Fruit fly (Drosophila melanogaster) whole organism, embryonic: ENCODE data around the gene Rnmt.
A peak's percentile ranks its signal among the peaks of the same experiment; 100 is the strongest.

Source experiments
- Ada2b ChIP-seq: fragments of 200-800 bp; sonication (Bioruptor generic); IDR thresholded peaks from 2 replicates; pipeline ENCODE4 v1.3.6; 2022; ENCODE audit warnings: missing biosample characterization, missing genetic modification characterization
- Awh ChIP-seq: fragments of 200-800 bp; sonication (Bioruptor generic); IDR thresholded peaks from 2 replicates; pipeline ENCODE4, ENCODE4 v1.3.6; 2022; ENCODE audit warnings: missing biosample characterization, missing genetic modification characterization
- CG11695 ChIP-seq: fragments of 200-800 bp; sonication (Bioruptor generic); IDR thresholded peaks from 3 replicates; pipeline ENCODE4 v1.3.6; 2022; ENCODE audit warnings: missing biosample characterization, missing genetic modification characterization
- CG12659 ChIP-seq: fragments of 200-800 bp; sonication (Bioruptor generic); optimal IDR thresholded peaks from 3 replicates; lab custom pipeline; 2017; ENCODE audit warnings: mild to moderate bottlenecking, missing biosample characterization, missing genetic modification reagents, missing genetic modification characterization
- CG14050 ChIP-seq: fragments of 200-800 bp; sonication (Bioruptor generic); IDR thresholded peaks from 3 replicates; pipeline ENCODE4 v1.3.6; 2022; ENCODE audit warnings: missing biosample characterization, missing genetic modification characterization
- CG17829 ChIP-seq: fragments of 200-800 bp; optimal IDR thresholded peaks from 2 replicates; lab custom pipeline; 2019; ENCODE audit warnings: missing biosample characterization, mild to moderate bottlenecking, missing genetic modification characterization, moderate library complexity
- CG18011 ChIP-seq: fragments of 200-800 bp; sonication (Bioruptor generic); optimal IDR thresholded peaks from 2 replicates; lab custom pipeline; 2017; ENCODE audit warnings: missing biosample characterization, missing genetic modification characterization, mild to moderate bottlenecking, moderate library complexity, missing genotype
- CG18599 ChIP-seq: fragments of 200-800 bp; sonication (Bioruptor generic); optimal IDR thresholded peaks from 3 replicates; lab custom pipeline; 2017; ENCODE audit warnings: missing biosample characterization, missing genetic modification characterization, mild to moderate bottlenecking, moderate library complexity, missing genetic modification reagents
- CG2678 ChIP-seq: fragments of 200-800 bp; sonication (Bioruptor generic); optimal IDR thresholded peaks from 3 replicates; lab custom pipeline; 2019; ENCODE audit warnings: missing biosample characterization, mild to moderate bottlenecking, missing genetic modification characterization, moderate library complexity
- CG3163 ChIP-seq: fragments of 200-800 bp; sonication (Bioruptor generic); optimal IDR thresholded peaks from 3 replicates; lab custom pipeline; 2016; ENCODE audit warnings: missing biosample characterization, missing genetic modification characterization
- CG3838 ChIP-seq: fragments of 200-800 bp; sonication (Bioruptor generic); optimal IDR thresholded peaks from 3 replicates; lab custom pipeline; 2016; ENCODE audit warnings: missing biosample characterization, missing genetic modification characterization
- CG4282 ChIP-seq: fragments of 200-800 bp; sonication (Bioruptor generic); optimal IDR thresholded peaks from 2 replicates; lab custom pipeline; 2016; ENCODE audit warnings: missing biosample characterization, missing genetic modification characterization
- CG4360 ChIP-seq: fragments of 200-800 bp; sonication (Bioruptor generic); IDR thresholded peaks from 2 replicates; pipeline ENCODE4 v1.3.6; 2022; ENCODE audit warnings: missing biosample characterization, missing genetic modification characterization
- CG9797 ChIP-seq: fragments of 200-800 bp; sonication (Bioruptor generic); optimal IDR thresholded peaks from 3 replicates; lab custom pipeline; 2018; ENCODE audit warnings: missing biosample characterization, mild to moderate bottlenecking, missing genetic modification characterization
- Dp ChIP-seq: fragments of 200-800 bp; sonication (Bioruptor generic); optimal IDR thresholded peaks from 2 replicates; lab custom pipeline; 2018; ENCODE audit warnings: missing biosample characterization, mild to moderate bottlenecking, missing genetic modification characterization, moderate library complexity
- Fer2 ChIP-seq: fragments of 200-800 bp; sonication (Bioruptor generic); optimal IDR thresholded peaks from 2 replicates; lab custom pipeline; 2018; ENCODE audit warnings: missing biosample characterization, mild to moderate bottlenecking, missing genetic modification characterization, moderate library complexity
- Hmr ChIP-seq: fragments of 200-800 bp; sonication (Bioruptor generic); optimal IDR thresholded peaks from 3 replicates; lab custom pipeline; 2017; ENCODE audit warnings: mild to moderate bottlenecking, missing biosample characterization, missing genetic modification reagents, missing genetic modification characterization
- Lhr ChIP-seq: fragments of 200-800 bp; sonication (Bioruptor generic); optimal IDR thresholded peaks from 3 replicates; lab custom pipeline; 2017; ENCODE audit warnings: mild to moderate bottlenecking, missing biosample characterization, missing genetic modification reagents, missing genetic modification characterization
- Med ChIP-seq: fragments of 200-800 bp; sonication (Bioruptor generic); peaks from one replicate; lab custom pipeline; 2016; ENCODE audit warnings: missing biosample characterization, missing genetic modification characterization, mild to moderate bottlenecking, inconsistent platforms, moderate library complexity
- NK7.1 ChIP-seq: fragments of 200-800 bp; sonication (Bioruptor generic); optimal IDR thresholded peaks from 3 replicates; lab custom pipeline; 2016; ENCODE audit warnings: missing biosample characterization, missing genetic modification characterization
- Neu2 ChIP-seq: fragments of 200-800 bp; sonication (Bioruptor generic); optimal IDR thresholded peaks from 3 replicates; lab custom pipeline; 2016; ENCODE audit warnings: missing biosample characterization, missing genetic modification characterization, borderline replicate concordance
- Opbp ChIP-seq: fragments of 200-800 bp; sonication (Bioruptor generic); IDR thresholded peaks from 3 replicates; pipeline ENCODE4 v1.3.6; 2022; ENCODE audit warnings: missing biosample characterization, missing genetic modification characterization; ENCODE audit not compliant: partially characterized antibody
- Pdp1 ChIP-seq, 2 experiments: fragments of 200-800 bp; sonication (Bioruptor generic); optimal IDR thresholded peaks; 3 replicates each; lab custom pipeline; 2016; ENCODE audit warnings: missing biosample characterization in 2 of 2, missing genetic modification characterization in 2 of 2, mild to moderate bottlenecking in 1 of 2, moderate library complexity in 1 of 2
- Ptx1 ChIP-seq: fragments of 200-800 bp; sonication (Bioruptor generic); IDR thresholded peaks from 2 replicates; pipeline ENCODE4 v1.3.6; 2022; ENCODE audit warnings: missing biosample characterization, missing genetic modification characterization
- Usf ChIP-seq: fragments of 200-800 bp; sonication (Bioruptor generic); optimal IDR thresholded peaks from 2 replicates; lab custom pipeline; 2017; ENCODE audit warnings: missing genotype, missing biosample characterization, missing genetic modification characterization
- amos ChIP-seq: fragments of 200-800 bp; sonication (Bioruptor generic); IDR thresholded peaks from 2 replicates; pipeline ENCODE4 v1.3.6; 2022; ENCODE audit warnings: missing biosample characterization, missing genetic modification characterization; ENCODE audit not compliant: partially characterized antibody
- bbx ChIP-seq: fragments of 200-800 bp; sonication (Bioruptor generic); IDR thresholded peaks from 2 replicates; pipeline ENCODE4 v1.3.6; 2022; ENCODE audit warnings: missing biosample characterization, missing genetic modification characterization; ENCODE audit not compliant: partially characterized antibody
- cas ChIP-seq: fragments of 200-800 bp; sonication (Bioruptor generic); IDR thresholded peaks from 2 replicates; pipeline ENCODE4 v1.3.6; 2022; ENCODE audit warnings: missing biosample characterization, missing genetic modification characterization
- croc ChIP-seq: fragments of 200-800 bp; sonication (Bioruptor generic); conservative IDR thresholded peaks from 3 replicates; pipeline ENCODE4 v1.3.6; 2022; ENCODE audit warnings: missing biosample characterization, missing genetic modification characterization
- crp ChIP-seq, 2 experiments: fragments of 200-800 bp; sonication (Bioruptor generic); optimal IDR thresholded peaks; 2 replicates in 1 of 2; 3 replicates in 1 of 2; lab custom pipeline; 2017; ENCODE audit warnings: missing biosample characterization in 2 of 2, missing genetic modification characterization in 2 of 2, mild to moderate bottlenecking in 1 of 2, moderate library complexity in 1 of 2
- dan ChIP-seq: fragments of 200-800 bp; sonication (Bioruptor generic); IDR thresholded peaks from 2 replicates; pipeline ENCODE4 v1.3.6; 2022; ENCODE audit warnings: missing biosample characterization, missing genetic modification characterization
- emc ChIP-seq: fragments of 200-800 bp; sonication (Bioruptor generic); optimal IDR thresholded peaks from 2 replicates; lab custom pipeline; 2016; ENCODE audit warnings: missing biosample characterization, missing genetic modification characterization
- gt ChIP-seq: fragments of 200-800 bp; sonication (Bioruptor generic); IDR thresholded peaks from 2 replicates; pipeline ENCODE4 v1.3.6; 2022; ENCODE audit warnings: missing biosample characterization, missing genetic modification characterization
- inv ChIP-seq: fragments of 200-800 bp; sonication (Bioruptor generic); IDR thresholded peaks from 2 replicates; pipeline ENCODE4 v1.3.6; 2022; ENCODE audit warnings: missing biosample characterization, missing genetic modification characterization; ENCODE audit not compliant: partially characterized antibody
- lab ChIP-seq: fragments of 200-800 bp; sonication (Bioruptor generic); optimal IDR thresholded peaks from 3 replicates; lab custom pipeline; 2017; ENCODE audit warnings: missing biosample characterization, missing genetic modification characterization, mild to moderate bottlenecking, moderate library complexity, missing genetic modification reagents
- ranshi ChIP-seq: fragments of 200-800 bp; sonication (Bioruptor generic); IDR thresholded peaks from 2 replicates; pipeline ENCODE4 v1.3.6; 2022; ENCODE audit warnings: missing biosample characterization, missing genetic modification characterization
- sens ChIP-seq: fragments of 200-800 bp; sonication (Bioruptor generic); peaks from one replicate; lab custom pipeline; 2016; ENCODE audit warnings: missing biosample characterization, missing genetic modification characterization
- stwl ChIP-seq: fragments of 200-800 bp; sonication (Bioruptor generic); optimal IDR thresholded peaks from 3 replicates; lab custom pipeline; 2018; ENCODE audit warnings: missing biosample characterization, mild to moderate bottlenecking, missing genetic modification characterization, moderate library complexity
- tna ChIP-seq: fragments of 200-800 bp; sonication (Bioruptor generic); IDR thresholded peaks from 2 replicates; pipeline ENCODE4 v1.3.6; 2022; ENCODE audit warnings: missing biosample characterization, missing genetic modification characterization; ENCODE audit not compliant: partially characterized antibody
- vfl ChIP-seq: fragments of 200-800 bp; sonication (Bioruptor generic); optimal IDR thresholded peaks from 2 replicates; lab custom pipeline; 2016; ENCODE audit warnings: missing biosample characterization, missing genetic modification characterization
- zen ChIP-seq: fragments of 200-800 bp; sonication (Bioruptor generic); optimal IDR thresholded peaks from 3 replicates; lab custom pipeline; 2018; ENCODE audit warnings: missing biosample characterization, mild to moderate bottlenecking, missing genetic modification characterization, moderate library complexity

Gene Rnmt

dm6 chr2L:15057225-15058117, 47.7 kb downstream of the Rnmt start, which contains the start of gene ck (continued):
- peak; percentile 59; the same call in 1 of the 2 replicates for TF ChIP-seq inv (GFP tag; lab: Robert Waterston, UW)
- TF ChIP-seq Dp (GFP tag; lab: Kevin White, UChicago): peak; percentile 93
- no peak for TF ChIP-seq Ptx1 (GFP tag; lab: Robert Waterston, UW)
- no peak for TF ChIP-seq crp (GFP tag; optimal IDR thresholded peaks at IDR 0.05; lab: Kevin White, UChicago)
- TF ChIP-seq Opbp (GFP tag; lab: Robert Waterston, UW): peak; percentile 68; the same call in 2 of the 3 replicates
- no peak for TF ChIP-seq Usf (GFP tag; lab: Kevin White, UChicago)
- TF ChIP-seq CG12659 (GFP tag; lab: Kevin White, UChicago): peak; percentile 63
- peak; percentile 74 for TF ChIP-seq amos (GFP tag; lab: Robert Waterston, UW)
- no peak for TF ChIP-seq cas (GFP tag; lab: Robert Waterston, UW)
- peak; percentile 66 for TF ChIP-seq zen (tag; lab: Kevin White, UChicago)
- TF ChIP-seq Awh: no peak
- no peak for TF ChIP-seq gt (GFP tag; lab: Robert Waterston, UW)
- TF ChIP-seq CG17829 (tag; lab: Kevin White, UChicago): peak; percentile 39
- TF ChIP-seq CG18011: no peak
- TF ChIP-seq tna: peak; percentile 77
- no peak for TF ChIP-seq dan (GFP tag; lab: Robert Waterston, UW)
- TF ChIP-seq Hmr (GFP tag; lab: Kevin White, UChicago): peak; percentile 64
- no peak for TF ChIP-seq ranshi (GFP tag; lab: Robert Waterston, UW)
- TF ChIP-seq Pdp1 (GFP tag; optimal IDR thresholded peaks at IDR 0.05; lab: Kevin White, UChicago): peak in 1 of 2 experiments; percentile 79
- no peak for TF ChIP-seq CG14050 (GFP tag; lab: Robert Waterston, UW)
- TF ChIP-seq lab (GFP tag; lab: Kevin White, UChicago): peak; percentile 9
- TF ChIP-seq croc (GFP tag; lab: Robert Waterston, UW): no peak
- TF ChIP-seq, all 482 proteins: peak for 96

DNA sequence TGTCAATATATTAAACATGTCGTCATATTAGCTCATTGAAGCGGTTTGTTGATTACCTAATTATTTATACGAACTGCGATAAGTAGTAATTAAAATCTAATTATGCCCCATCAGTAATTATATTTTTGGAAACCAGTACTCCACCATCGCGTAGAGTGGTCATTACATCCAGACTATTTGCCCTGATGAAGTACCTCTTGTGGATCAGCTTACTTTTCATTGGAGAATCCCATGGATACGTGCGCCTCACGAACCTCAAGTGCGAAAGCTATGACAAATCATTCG, 48.3 kb downstream of the Rnmt start, which contains the start of gene CG33679:
Gene CG33679, plus strand, starts transcription at position 186 of the 285 bp plus-strand sequence.
- no peak for TF ChIP-seq Neu2
- no peak for TF ChIP-seq emc (GFP tag; lab: Kevin White, UChicago)
- no peak for TF ChIP-seq Lhr (GFP tag; lab: Kevin White, UChicago)
- peak; percentile 38 for TF ChIP-seq CG9797 (GFP tag; lab: Kevin White, UChicago)
- no peak for TF ChIP-seq CG4282 (GFP tag; lab: Kevin White, UChicago)
- TF ChIP-seq Ada2b (GFP tag; lab: Robert Waterston, UW): no peak
- TF ChIP-seq CG3163 (GFP tag; lab: Kevin White, UChicago): no peak
- TF ChIP-seq Fer2 (tag; lab: Kevin White, UChicago): no peak
- TF ChIP-seq CG2678 (tag; lab: Kevin White, UChicago): no peak
- TF ChIP-seq CG18599 (GFP tag; lab: Kevin White, UChicago): no peak
- TF ChIP-seq Med: peak; percentile 26
- peak; percentile 26 for TF ChIP-seq stwl
- TF ChIP-seq sens (GFP tag; lab: Kevin White, UChicago): peak; percentile 50
- no peak for TF ChIP-seq bbx (GFP tag; lab: Robert Waterston, UW)
- TF ChIP-seq NK7.1 (GFP tag; lab: Kevin White, UChicago): no peak
- TF ChIP-seq vfl (GFP tag; lab: Kevin White, UChicago): no peak
- no peak for TF ChIP-seq CG3838 (GFP tag; lab: Kevin White, UChicago)
- TF ChIP-seq Pdp1 (GFP tag; optimal IDR thresholded peaks at IDR 0.05; lab: Kevin White, UChicago): no peak
- TF ChIP-seq CG11695 (GFP tag; lab: Robert Waterston, UW): no peak
- no peak for TF ChIP-seq CG4360 (GFP tag; lab: Robert Waterston, UW)
